Worm (Caenorhabditis elegans) whole organism, late embryonic: ENCODE measurements around the gene srh-214.

Source experiments
- F13H6.1 ChIP-seq: sonication (generic microtip); optimal IDR thresholded peaks from 2 replicates; lab custom pipeline; 2016; ENCODE audit warnings: missing genetic modification characterization, missing compliant biosample characterization
- ahr-1 ChIP-seq: sonication (generic microtip); optimal IDR thresholded peaks from 2 replicates; lab custom pipeline; 2016; ENCODE audit warnings: missing genetic modification characterization, missing compliant biosample characterization
- ceh-19 ChIP-seq: fragments of 200-800 bp; sonication (Bioruptor generic); optimal IDR thresholded peaks from 2 replicates; lab custom pipeline; 2018; ENCODE audit warnings: mild to moderate bottlenecking, missing genetic modification characterization, missing compliant biosample characterization
- ceh-2 ChIP-seq: sonication (generic microtip); optimal IDR thresholded peaks from 2 replicates; lab custom pipeline; 2016; ENCODE audit warnings: missing genotype, missing genetic modification characterization, missing compliant biosample characterization
- ceh-22 ChIP-seq: sonication (generic microtip); optimal IDR thresholded peaks from 2 replicates; lab custom pipeline; 2017; ENCODE audit warnings: missing biosample characterization, missing genetic modification characterization
- ceh-24 ChIP-seq: sonication (generic microtip); optimal IDR thresholded peaks from 2 replicates; lab custom pipeline; 2016; ENCODE audit warnings: mild to moderate bottlenecking, missing genetic modification characterization, missing compliant biosample characterization
- ceh-31 ChIP-seq: sonication (generic microtip); optimal IDR thresholded peaks from 2 replicates; lab custom pipeline; 2016; ENCODE audit warnings: missing genetic modification characterization, missing compliant biosample characterization
- ceh-9 ChIP-seq: sonication (generic microtip); optimal IDR thresholded peaks from 2 replicates; lab custom pipeline; 2016; ENCODE audit warnings: mild to moderate bottlenecking, missing genetic modification characterization, inconsistent platforms, missing compliant biosample characterization
- elt-2 ChIP-seq: sonication (generic microtip); optimal IDR thresholded peaks from 2 replicates; lab custom pipeline; 2016; ENCODE audit warnings: missing genetic modification reagents, missing genetic modification characterization, missing compliant biosample characterization
- elt-4 ChIP-seq: sonication (generic microtip); optimal IDR thresholded peaks from 2 replicates; lab custom pipeline; 2016; ENCODE audit warnings: missing genetic modification characterization, missing compliant biosample characterization
- fkh-6 ChIP-seq: sonication (generic microtip); optimal IDR thresholded peaks from 2 replicates; lab custom pipeline; 2016; ENCODE audit warnings: missing genetic modification characterization, missing compliant biosample characterization
- lim-6 ChIP-seq: sonication (generic microtip); optimal IDR thresholded peaks from 2 replicates; lab custom pipeline; 2016; ENCODE audit warnings: missing genetic modification characterization, missing compliant biosample characterization
- lin-11 ChIP-seq: fragments of 200-800 bp; sonication (Bioruptor generic); optimal IDR thresholded peaks from 2 replicates; lab custom pipeline; 2018; ENCODE audit warnings: mild to moderate bottlenecking, missing genetic modification characterization, missing compliant biosample characterization
- nfya-1 ChIP-seq: sonication (generic microtip); optimal IDR thresholded peaks from 2 replicates; lab custom pipeline; 2017; ENCODE audit warnings: missing genetic modification characterization, mild to moderate bottlenecking, missing compliant biosample characterization, antibody characterized with exemption, moderate library complexity
- nhr-11 ChIP-seq: fragments of 150-350 bp; optimal IDR thresholded peaks from 2 replicates; lab custom pipeline; 2014; ENCODE audit warnings: missing biosample characterization, missing genetic modification characterization
- nhr-232 ChIP-seq: sonication (generic microtip); optimal IDR thresholded peaks from 2 replicates; lab custom pipeline; 2016; ENCODE audit warnings: missing genetic modification characterization, missing compliant biosample characterization
- odd-2 ChIP-seq: sonication (generic microtip); optimal IDR thresholded peaks from 2 replicates; lab custom pipeline; 2017; ENCODE audit warnings: antibody characterized with exemption, mild to moderate bottlenecking, missing genetic modification characterization, missing compliant biosample characterization
- pag-3 ChIP-seq: sonication (generic microtip); optimal IDR thresholded peaks from 2 replicates; lab custom pipeline; 2016; ENCODE audit warnings: missing compliant biosample characterization, missing genetic modification characterization, borderline replicate concordance
- pat-9 ChIP-seq: fragments of 200-800 bp; sonication (Bioruptor generic); optimal IDR thresholded peaks from 2 replicates; lab custom pipeline; 2018; ENCODE audit warnings: mild to moderate bottlenecking, missing genetic modification characterization, moderate library complexity, missing compliant biosample characterization
- pax-1 ChIP-seq: fragments of 150-350 bp; optimal IDR thresholded peaks from 2 replicates; lab custom pipeline; 2014; ENCODE audit warnings: missing biosample characterization, missing genetic modification characterization
- pqm-1 ChIP-seq: sonication (generic microtip); optimal IDR thresholded peaks from 2 replicates; lab custom pipeline; 2016; ENCODE audit warnings: missing genetic modification characterization, missing compliant biosample characterization
- rnt-1 ChIP-seq: sonication (generic microtip); optimal IDR thresholded peaks from 2 replicates; lab custom pipeline; 2016; ENCODE audit warnings: missing genetic modification characterization, missing compliant biosample characterization
- sdc-2 ChIP-seq: sonication (generic microtip); optimal IDR thresholded peaks from 2 replicates; lab custom pipeline; 2016; ENCODE audit warnings: missing genotype, missing genetic modification characterization, missing compliant biosample characterization
- sox-2 ChIP-seq: fragments of 200-800 bp; sonication (Bioruptor generic); IDR thresholded peaks from 2 replicates; pipeline ENCODE4 v1.3.6; 2022; ENCODE audit warnings: missing genetic modification reagents, missing genetic modification characterization, missing compliant biosample characterization
- syd-9 ChIP-seq: sonication (generic microtip); optimal IDR thresholded peaks from 2 replicates; lab custom pipeline; 2016; ENCODE audit warnings: mild to moderate bottlenecking, missing genetic modification characterization, moderate library complexity, missing compliant biosample characterization
- ttx-3 ChIP-seq: sonication (generic microtip); optimal IDR thresholded peaks from 2 replicates; lab custom pipeline; 2016; ENCODE audit warnings: missing genetic modification reagents, missing genetic modification characterization, missing compliant biosample characterization
- unc-3 ChIP-seq, 2 experiments: fragments of 200-800 bp in 1 of 2; sonication (Bioruptor generic) in 1 of 2; sonication (generic microtip) in 1 of 2; conservative IDR thresholded peaks in 1 of 2; optimal IDR thresholded peaks in 1 of 2; 2 replicates each; pipeline versions ENCODE4 v1.3.6 to Lab custom; 2016 to 2022; ENCODE audit warnings: missing compliant biosample characterization in 2 of 2, missing genetic modification characterization in 2 of 2, missing genetic modification reagents in 1 of 2
- unc-42 ChIP-seq: sonication (generic microtip); optimal IDR thresholded peaks from 2 replicates; lab custom pipeline; 2016; ENCODE audit warnings: missing genotype, missing genetic modification characterization, missing compliant biosample characterization
- unc-55 ChIP-seq: sonication (generic microtip); optimal IDR thresholded peaks from 2 replicates; lab custom pipeline; 2017; ENCODE audit warnings: missing biosample characterization, missing genetic modification reagents, missing genetic modification characterization
- unc-86 ChIP-seq: sonication (generic microtip); optimal IDR thresholded peaks from 2 replicates; lab custom pipeline; 2016; ENCODE audit warnings: missing genetic modification characterization, missing compliant biosample characterization
- zip-5 ChIP-seq: sonication (generic microtip); optimal IDR thresholded peaks from 2 replicates; lab custom pipeline; 2016; ENCODE audit warnings: missing genetic modification characterization, missing compliant biosample characterization

Gene srh-214

DNA sequence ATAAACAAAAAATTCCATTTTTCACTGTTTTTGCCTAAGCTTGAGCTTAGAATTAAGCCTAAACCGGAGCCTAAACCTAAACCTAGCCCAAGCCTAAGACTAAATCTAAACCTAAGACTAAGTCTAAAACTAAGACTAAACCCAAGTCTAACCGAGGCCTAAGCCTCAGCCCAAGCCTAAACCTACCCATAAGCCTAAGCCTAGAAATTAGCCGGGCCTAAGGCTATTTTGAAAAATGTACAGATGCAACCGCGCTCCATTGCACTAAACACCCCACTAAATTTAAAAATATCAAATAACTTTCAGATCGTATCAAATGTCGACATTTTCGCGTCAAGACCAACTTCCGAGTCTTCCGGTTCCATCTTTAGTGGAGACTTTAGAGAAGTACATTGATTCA, 14.3 kb downstream of the srh-214 start, which contains the start of gene T20B3.1:
T20B3.1 (plus strand) TSS at position 301 of the 400 bp plus-strand sequence.
- TF ChIP-seq pqm-1 (tag; lab: Kevin White, UChicago) (no peak), unc-86 (no peak), ceh-22 (tag; lab: Kevin White, UChicago) (no peak), elt-4 (no peak), odd-2 (tag; lab: Kevin White, UChicago) (no peak), pax-1 (tag; lab: Kevin White, UChicago) (no peak), ceh-31 (tag; lab: Kevin White, UChicago) (no peak), syd-9 (tag; lab: Kevin White, UChicago) (no peak), unc-3 (GFP tag; conservative IDR thresholded peaks at IDR 0.05; lab: Robert Waterston, UW) (no peak), unc-3 (tag; optimal IDR thresholded peaks at IDR 0.05; lab: Kevin White, UChicago) (no peak), sdc-2 (tag; lab: Kevin White, UChicago) (no peak), fkh-6 (tag; lab: Kevin White, UChicago) (no peak), pat-9 (tag; lab: Kevin White, UChicago) (no peak), pag-3 (tag; lab: Kevin White, UChicago) (no peak), unc-55 (GFP tag; lab: Kevin White, UChicago) (no peak)

DNA sequence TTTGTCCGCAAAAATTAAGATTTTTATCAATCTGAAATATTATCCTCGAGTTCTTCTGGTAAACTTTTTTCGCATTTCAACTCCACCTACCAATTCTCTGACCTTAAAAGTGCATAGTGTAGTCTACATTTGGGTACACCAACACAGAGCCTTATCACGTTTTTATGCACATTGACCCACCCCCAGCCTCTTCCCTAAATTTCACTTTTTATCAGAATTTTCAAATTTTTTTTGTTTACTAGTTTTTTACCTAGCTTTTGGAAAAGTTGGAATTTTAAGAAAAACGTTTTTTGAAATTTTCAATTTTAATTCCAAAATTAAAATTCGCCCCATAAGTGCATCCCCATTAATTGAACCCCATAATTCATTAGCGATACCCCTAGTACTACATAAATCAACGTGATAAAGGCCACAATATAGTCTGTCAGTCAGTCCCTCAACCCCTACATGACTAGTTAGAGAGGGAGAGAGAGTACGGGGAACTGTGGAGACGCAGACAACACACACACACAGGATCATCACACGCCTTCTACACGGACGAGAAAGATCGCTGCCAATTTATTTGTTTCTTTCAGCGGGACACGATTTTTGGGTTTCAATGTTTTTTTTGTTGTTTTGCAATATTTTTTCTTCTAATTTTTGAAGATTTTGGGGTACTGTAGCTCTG, 14.9 kb downstream of the srh-214 start:
- TF ChIP-seq ceh-2 (no peak), elt-2 (tag; lab: Kevin White, UChicago) (peak; percentile 35), ceh-31 (tag; lab: Kevin White, UChicago) (no peak)
- TF ChIP-seq, all 69 proteins: peak for 1

DNA sequence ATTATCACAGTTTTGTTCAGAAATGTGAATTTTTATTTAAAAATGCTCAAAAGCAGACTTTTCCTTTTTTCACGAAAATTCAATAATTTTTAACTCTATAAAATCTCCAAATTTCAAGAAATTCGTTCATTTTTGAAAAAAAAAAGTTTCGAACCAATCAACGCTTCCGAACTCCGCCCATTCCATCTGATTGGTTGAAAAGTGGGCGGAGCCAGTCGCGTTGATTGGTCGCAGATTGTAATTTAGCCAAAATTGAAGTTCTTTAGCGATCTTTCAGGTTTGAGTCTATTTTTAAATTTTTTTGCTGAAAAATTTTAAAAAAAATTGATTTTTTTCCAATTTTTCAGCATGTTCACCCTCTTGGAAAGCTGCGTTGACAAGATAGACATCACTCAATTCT, 17.2 kb downstream of the srh-214 start:
- TF ChIP-seq nfya-1 (tag; lab: Kevin White, UChicago) (peak; percentile 95), ceh-24 (tag; lab: Kevin White, UChicago) (no peak)

DNA sequence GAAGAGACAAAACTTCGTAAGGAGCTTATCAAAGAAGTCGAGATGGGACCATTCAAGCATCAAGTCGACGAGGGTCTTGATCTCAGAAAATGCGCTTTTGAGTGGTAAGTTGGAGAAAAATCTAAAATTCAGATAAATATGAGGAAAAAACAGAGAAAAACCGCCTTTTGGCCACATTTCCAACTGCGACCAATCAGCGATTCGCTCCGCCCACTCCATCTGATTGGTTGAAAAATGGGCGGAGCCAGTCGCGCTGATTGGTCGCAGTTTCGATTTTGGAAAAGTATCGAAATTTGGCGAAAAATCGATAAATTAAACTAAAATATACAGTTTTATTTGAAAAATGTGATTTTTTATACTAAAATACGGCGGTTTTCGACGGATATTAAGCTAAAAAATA, 17.7 kb downstream of the srh-214 start:
- TF ChIP-seq nhr-11 (tag; lab: Kevin White, UChicago) (no peak), nfya-1 (tag; lab: Kevin White, UChicago) (peak; percentile 83)
- TF ChIP-seq, all 69 proteins: peak for 1

DNA sequence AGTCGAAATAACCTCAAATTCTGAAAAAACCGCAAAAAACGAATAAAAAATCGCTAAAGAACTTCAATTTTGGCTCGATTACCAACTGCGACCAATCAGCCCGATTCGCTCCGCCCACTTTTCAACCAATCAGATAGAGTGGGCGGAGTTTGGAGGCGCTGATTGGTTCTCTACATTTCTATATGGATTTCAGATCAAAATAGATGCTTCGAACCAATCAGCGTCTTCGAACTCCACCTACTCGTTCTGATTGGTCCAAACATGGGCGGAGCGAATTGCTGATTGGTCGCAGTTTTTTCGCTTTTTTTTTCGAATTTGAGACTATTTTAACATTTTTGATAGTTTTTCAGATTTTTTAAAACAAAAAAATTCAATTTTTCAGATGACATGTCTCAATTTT, 21.4 kb downstream of the srh-214 start:
- TF ChIP-seq syd-9 (tag; lab: Kevin White, UChicago) = no peak
- TF ChIP-seq nhr-232 (tag; lab: Kevin White, UChicago) = no peak
- TF ChIP-seq nfya-1 (tag; lab: Kevin White, UChicago) = peak; percentile 94
- no peak for TF ChIP-seq zip-5 (tag; lab: Kevin White, UChicago)

DNA sequence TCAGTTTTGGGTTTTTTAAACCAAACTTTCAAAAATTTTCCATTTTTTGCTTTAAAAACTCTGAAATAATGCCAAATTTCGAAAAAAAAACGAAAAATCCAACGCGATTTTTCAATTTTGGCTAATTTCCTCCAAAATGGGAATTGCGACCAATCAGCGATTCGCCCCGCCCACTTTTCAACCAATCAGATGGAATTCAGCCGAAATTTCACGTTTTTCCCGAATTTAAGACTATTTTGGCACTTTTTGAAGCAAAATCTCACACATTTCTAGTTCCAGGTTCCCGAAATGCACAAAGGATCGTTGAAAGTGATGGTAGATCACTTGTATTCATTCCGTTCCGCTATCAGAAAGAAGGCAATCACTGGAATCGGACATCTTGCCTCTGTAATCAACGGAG, 24.8 kb downstream of the srh-214 start:
- TF ChIP-seq F13H6.1 (tag; lab: Kevin White, UChicago) (no peak), unc-42 (tag; lab: Kevin White, UChicago) (no peak), rnt-1 (tag; lab: Kevin White, UChicago) (no peak), syd-9 (tag; lab: Kevin White, UChicago) (no peak), nfya-1 (tag; lab: Kevin White, UChicago) (peak; percentile 60), ceh-19 (GFP tag; lab: Kevin White, UChicago) (no peak), ceh-9 (tag; lab: Kevin White, UChicago) (no peak), lim-6 (tag; lab: Kevin White, UChicago) (no peak)
- TF ChIP-seq, all 69 proteins: peak for 1

DNA sequence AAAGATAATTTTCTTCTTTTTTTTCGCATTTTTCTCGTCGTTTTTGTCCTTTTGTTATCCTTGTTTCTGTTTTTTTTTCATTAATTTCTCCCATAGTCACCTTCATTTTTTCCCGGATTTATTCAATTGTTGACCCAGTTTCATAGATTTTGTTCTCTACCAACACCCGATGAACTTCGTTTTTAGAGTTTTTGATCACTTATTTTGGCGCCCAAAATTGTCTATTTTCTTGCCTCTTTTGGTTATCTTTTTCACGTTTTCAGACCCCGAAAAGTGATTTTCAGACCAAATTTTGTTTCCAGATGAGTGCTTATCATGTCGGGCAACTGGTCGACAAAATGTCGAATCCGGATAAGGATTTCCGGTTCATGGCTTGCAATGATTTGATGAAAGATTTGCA, 27.0 kb downstream of the srh-214 start, which contains the start of gene cand-1:
cand-1 (plus strand) TSS at position 301 of the 400 bp plus-strand sequence.
- no peak for TF ChIP-seq nhr-232 (tag; lab: Kevin White, UChicago)
- no peak for TF ChIP-seq nhr-11 (tag; lab: Kevin White, UChicago)
- TF ChIP-seq unc-55 (GFP tag; lab: Kevin White, UChicago) = no peak
- no peak for TF ChIP-seq lin-11 (tag; lab: Kevin White, UChicago)
- TF ChIP-seq sox-2 (GFP tag; lab: Robert Waterston, UW) = no peak
- no peak for TF ChIP-seq ahr-1 (tag; lab: Kevin White, UChicago)
- no peak for TF ChIP-seq ttx-3 (tag; lab: Kevin White, UChicago)
- TF ChIP-seq, all 69 proteins: peak for 0
